Fruit fly (Drosophila melanogaster) whole organism, prepupa: Measurements from ENCODE around the gene CG4829.

Experiments
- Blimp-1 ChIP-seq: fragments of 200-800 bp; sonication (Bioruptor generic); optimal IDR thresholded peaks from 3 replicates; lab custom pipeline; 2017; ENCODE audit warnings: missing biosample characterization, missing genetic modification characterization, mild to moderate bottlenecking, moderate library complexity, missing genetic modification reagents
- CG10631 ChIP-seq: fragments of 200-800 bp; sonication (Bioruptor generic); optimal IDR thresholded peaks from 2 replicates; lab custom pipeline; 2016; ENCODE audit warnings: missing biosample characterization, missing genetic modification characterization
- CG10669 ChIP-seq: fragments of 200-800 bp; sonication (Bioruptor generic); optimal IDR thresholded peaks from 3 replicates; lab custom pipeline; 2018; ENCODE audit warnings: missing biosample characterization, mild to moderate bottlenecking, missing genetic modification characterization, moderate library complexity
- CG11294 ChIP-seq: fragments of 200-800 bp; sonication (Bioruptor generic); IDR thresholded peaks from 2 replicates; pipeline ENCODE4 v1.3.6; 2022; ENCODE audit warnings: missing biosample characterization, missing genetic modification characterization
- CG11762 ChIP-seq: fragments of 200-800 bp; sonication (Bioruptor generic); optimal IDR thresholded peaks from 3 replicates; lab custom pipeline; 2016; ENCODE audit warnings: missing biosample characterization, missing genetic modification characterization; ENCODE audit not compliant: insufficient read depth
- CG11902 ChIP-seq: fragments of 200-800 bp; sonication (Bioruptor generic); optimal IDR thresholded peaks from 3 replicates; lab custom pipeline; 2016; ENCODE audit warnings: missing biosample characterization, missing genetic modification characterization
- CG15336 ChIP-seq: fragments of 200-800 bp; sonication (Bioruptor generic); IDR thresholded peaks from 2 replicates; pipeline ENCODE4 v1.3.6; 2022; ENCODE audit warnings: missing biosample characterization, missing genetic modification characterization
- CG16779 ChIP-seq: fragments of 200-800 bp; sonication (Bioruptor generic); optimal IDR thresholded peaks from 3 replicates; lab custom pipeline; 2017; ENCODE audit warnings: missing biosample characterization, mild to moderate bottlenecking, missing genetic modification characterization
- CG3032 ChIP-seq: fragments of 200-800 bp; optimal IDR thresholded peaks from 2 replicates; lab custom pipeline; 2019; ENCODE audit warnings: missing biosample characterization, mild to moderate bottlenecking, missing genetic modification characterization, moderate library complexity
- CG31627 ChIP-seq: fragments of 200-800 bp; sonication (Bioruptor generic); optimal IDR thresholded peaks from 3 replicates; lab custom pipeline; 2016; ENCODE audit warnings: missing biosample characterization, missing genetic modification characterization
- CG32006 ChIP-seq: fragments of 200-800 bp; sonication (Bioruptor generic); optimal IDR thresholded peaks from 3 replicates; lab custom pipeline; 2017; ENCODE audit warnings: missing biosample characterization, mild to moderate bottlenecking, missing genetic modification characterization
- CG34406 ChIP-seq: fragments of 200-800 bp; sonication (Bioruptor generic); optimal IDR thresholded peaks from 3 replicates; lab custom pipeline; 2016; ENCODE audit warnings: missing biosample characterization, missing genetic modification characterization
- CG3919 ChIP-seq: fragments of 200-800 bp; sonication (Bioruptor generic); optimal IDR thresholded peaks from 3 replicates; lab custom pipeline; 2016; ENCODE audit warnings: missing biosample characterization, missing genetic modification characterization
- CG4318 ChIP-seq: fragments of 200-800 bp; sonication (Bioruptor generic); optimal IDR thresholded peaks from 3 replicates; lab custom pipeline; 2017; ENCODE audit warnings: missing biosample characterization, mild to moderate bottlenecking, missing genetic modification characterization
- CG6163 ChIP-seq: fragments of 200-800 bp; sonication (Bioruptor generic); IDR thresholded peaks from 3 replicates; pipeline ENCODE4 v1.3.6; 2022; ENCODE audit warnings: missing biosample characterization, missing genetic modification characterization
- CG6276 ChIP-seq: fragments of 200-800 bp; sonication (Bioruptor generic); optimal IDR thresholded peaks from 2 replicates; lab custom pipeline; 2017; ENCODE audit warnings: missing biosample characterization, mild to moderate bottlenecking, missing genetic modification characterization
- CG6808 ChIP-seq: fragments of 200-800 bp; sonication (Bioruptor generic); optimal IDR thresholded peaks from 3 replicates; lab custom pipeline; 2017; ENCODE audit warnings: missing biosample characterization, missing genetic modification characterization, mild to moderate bottlenecking, moderate library complexity, missing genetic modification reagents
- CG6854 ChIP-seq: fragments of 200-800 bp; sonication (Bioruptor generic); optimal IDR thresholded peaks from 2 replicates; lab custom pipeline; 2017; ENCODE audit warnings: missing biosample characterization, mild to moderate bottlenecking, missing genetic modification characterization
- CG7368 ChIP-seq: fragments of 200-800 bp; sonication (Bioruptor generic); optimal IDR thresholded peaks from 3 replicates; lab custom pipeline; 2016; ENCODE audit warnings: missing biosample characterization, missing genetic modification characterization
- CG8119 ChIP-seq: fragments of 200-800 bp; sonication (Bioruptor generic); IDR thresholded peaks from 3 replicates; pipeline ENCODE4 v1.3.6; 2022; ENCODE audit warnings: missing biosample characterization, missing genetic modification characterization
- CG8319 ChIP-seq: fragments of 200-800 bp; sonication (Bioruptor generic); optimal IDR thresholded peaks from 3 replicates; lab custom pipeline; 2016; ENCODE audit warnings: missing biosample characterization, missing genetic modification characterization
- CG9139 ChIP-seq: fragments of 200-800 bp; sonication (Bioruptor generic); optimal IDR thresholded peaks from 3 replicates; lab custom pipeline; 2017; ENCODE audit warnings: missing biosample characterization, mild to moderate bottlenecking, missing genetic modification characterization
- Eip78C ChIP-seq: fragments of 200-800 bp; sonication (Bioruptor generic); peaks from one replicate; lab custom pipeline; 2016; ENCODE audit warnings: missing biosample characterization, missing genetic modification characterization
- Eip93F ChIP-seq: fragments of 200-800 bp; sonication (Bioruptor generic); optimal IDR thresholded peaks from 2 replicates; lab custom pipeline; 2016; ENCODE audit warnings: missing biosample characterization, mild to moderate bottlenecking, missing genetic modification characterization
- Ets96B ChIP-seq: fragments of 200-800 bp; optimal IDR thresholded peaks from 2 replicates; lab custom pipeline; 2019; ENCODE audit warnings: missing biosample characterization, mild to moderate bottlenecking, missing genetic modification characterization, moderate library complexity
- Hr38 ChIP-seq: sonication (Bioruptor generic); optimal IDR thresholded peaks from 2 replicates; lab custom pipeline; 2016; ENCODE audit warnings: missing biosample characterization, missing genetic modification characterization
- Lpt ChIP-seq: fragments of 200-800 bp; sonication (Bioruptor generic); optimal IDR thresholded peaks from 3 replicates; lab custom pipeline; 2016; ENCODE audit warnings: missing biosample characterization, missing genetic modification characterization
- OdsH ChIP-seq: fragments of 200-800 bp; sonication (Bioruptor generic); optimal IDR thresholded peaks from 3 replicates; lab custom pipeline; 2016; ENCODE audit warnings: missing biosample characterization, missing genetic modification characterization
- Smox ChIP-seq: fragments of 200-800 bp; sonication (Bioruptor generic); optimal IDR thresholded peaks from 3 replicates; lab custom pipeline; 2016; ENCODE audit warnings: missing biosample characterization, missing genetic modification characterization
- Sox14 ChIP-seq: fragments of 200-800 bp; sonication (Bioruptor generic); optimal IDR thresholded peaks from 3 replicates; lab custom pipeline; 2016; ENCODE audit warnings: missing biosample characterization, missing genetic modification characterization
- Sox15 ChIP-seq: fragments of 200-800 bp; sonication (Bioruptor generic); optimal IDR thresholded peaks from 3 replicates; lab custom pipeline; 2016; ENCODE audit warnings: missing biosample characterization, missing genetic modification characterization
- achi ChIP-seq: fragments of 200-800 bp; sonication (Bioruptor generic); optimal IDR thresholded peaks from 3 replicates; lab custom pipeline; 2016; ENCODE audit warnings: missing biosample characterization, missing genetic modification characterization
- acj6 ChIP-seq: fragments of 200-800 bp; sonication (Bioruptor generic); optimal IDR thresholded peaks from 3 replicates; lab custom pipeline; 2016; ENCODE audit warnings: missing biosample characterization, missing genetic modification characterization
- dsx ChIP-seq: fragments of 200-800 bp; optimal IDR thresholded peaks from 3 replicates; lab custom pipeline; 2019; ENCODE audit warnings: missing biosample characterization, mild to moderate bottlenecking, missing genetic modification characterization, moderate library complexity; ENCODE audit not compliant: poor library complexity, severe bottlenecking
- eg ChIP-seq: fragments of 200-800 bp; sonication (Bioruptor generic); IDR thresholded peaks from 3 replicates; pipeline ENCODE4 v1.3.6; 2022; ENCODE audit warnings: missing biosample characterization, missing genetic modification characterization
- fd59A ChIP-seq: fragments of 200-800 bp; sonication (Bioruptor generic); optimal IDR thresholded peaks from 2 replicates; lab custom pipeline; 2017; ENCODE audit warnings: missing biosample characterization, mild to moderate bottlenecking, missing genetic modification characterization, missing genetic modification reagents
- fd85E ChIP-seq: fragments of 200-800 bp; sonication (Bioruptor generic); optimal IDR thresholded peaks from 3 replicates; lab custom pipeline; 2016; ENCODE audit warnings: missing biosample characterization, missing genetic modification characterization
- fkh ChIP-seq: fragments of 200-800 bp; sonication (Bioruptor generic); optimal IDR thresholded peaks from 3 replicates; lab custom pipeline; 2017; ENCODE audit warnings: missing biosample characterization, mild to moderate bottlenecking, missing genetic modification characterization, moderate library complexity
- lz ChIP-seq: fragments of 200-800 bp; sonication (Bioruptor generic); optimal IDR thresholded peaks from 3 replicates; lab custom pipeline; 2016; ENCODE audit warnings: missing biosample characterization, missing genetic modification characterization
- net ChIP-seq: fragments of 200-800 bp; sonication (Bioruptor generic); optimal IDR thresholded peaks from 3 replicates; lab custom pipeline; 2016; ENCODE audit warnings: missing biosample characterization, missing genetic modification characterization
- pdm3 ChIP-seq: fragments of 200-800 bp; sonication (Bioruptor generic); optimal IDR thresholded peaks from 3 replicates; lab custom pipeline; 2016; ENCODE audit warnings: missing biosample characterization, missing genetic modification characterization
- salr ChIP-seq, 2 experiments: fragments of 200-800 bp; sonication (Bioruptor generic); optimal IDR thresholded peaks; 3 replicates each; lab custom pipeline; 2016 to 2018; ENCODE audit warnings: missing biosample characterization in 2 of 2, missing genetic modification characterization in 2 of 2, mild to moderate bottlenecking in 1 of 2
- spab ChIP-seq: fragments of 200-800 bp; sonication (Bioruptor generic); optimal IDR thresholded peaks from 2 replicates; lab custom pipeline; 2017; ENCODE audit warnings: missing biosample characterization, mild to moderate bottlenecking, missing genetic modification characterization, missing genetic modification reagents
- svp ChIP-seq: fragments of 200-800 bp; sonication (Bioruptor generic); peaks from one replicate; lab custom pipeline; 2016; ENCODE audit warnings: missing biosample characterization, missing genetic modification characterization
- topi ChIP-seq: fragments of 200-800 bp; sonication (Bioruptor generic); optimal IDR thresholded peaks from 3 replicates; lab custom pipeline; 2016; ENCODE audit warnings: missing biosample characterization, missing genetic modification characterization

The CG4829 gene

dm6 chrX:16816500-16816899 lies 5.0 kb downstream of the CG4829 start:
- TF ChIP-seq CG32006 (GFP tag; lab: Kevin White, UChicago) (peak; percentile 30), eg (0 out of 3 replicates have a peak, but pooled peaks have one; percentile 9), lz (GFP tag; lab: Kevin White, UChicago) (no peak), fd59A (GFP tag; lab: Kevin White, UChicago) (no peak), CG8119 (no peak), Lpt (GFP tag; lab: Kevin White, UChicago) (no peak), CG8319 (GFP tag; lab: Kevin White, UChicago) (no peak), Eip78C (GFP tag; lab: Kevin White, UChicago) (peak; percentile 54), CG6854 (GFP tag; lab: Kevin White, UChicago) (no peak), Blimp-1 (no peak), acj6 (no peak), Sox15 (no peak), net (GFP tag; lab: Kevin White, UChicago) (no peak), CG6808 (GFP tag; lab: Kevin White, UChicago) (no peak), CG31627 (GFP tag; lab: Kevin White, UChicago) (no peak), CG11902 (GFP tag; lab: Kevin White, UChicago) (no peak), fd85E (GFP tag; lab: Kevin White, UChicago) (no peak), CG4318 (GFP tag; lab: Kevin White, UChicago) (no peak), spab (GFP tag; lab: Kevin White, UChicago) (no peak), fkh (GFP tag; lab: Kevin White, UChicago) (no peak), Hr38 (GFP tag; lab: Kevin White, UChicago) (no peak), CG3032 (no peak), Eip93F (GFP tag; lab: Kevin White, UChicago) (no peak), CG9139 (GFP tag; lab: Kevin White, UChicago) (no peak), salr (GFP tag; optimal IDR thresholded peaks at IDR 0.05; lab: Kevin White, UChicago) (no peak), CG7368 (GFP tag; lab: Kevin White, UChicago) (no peak), Sox14 (no peak), CG34406 (GFP tag; lab: Kevin White, UChicago) (no peak), svp (GFP tag; lab: Kevin White, UChicago) (peak; percentile 43)

- TF ChIP-seq svp (GFP tag; lab: Kevin White, UChicago) (peak; percentile 92), Sox15 (no peak), Smox (GFP tag; lab: Kevin White, UChicago) (no peak)
- TF ChIP-seq, all 60 proteins: peak for 1
Measured at dm6 chrX:16818186-16818585, 6.7 kb downstream of the CG4829 start.

dm6 chrX:16820665-16821064 lies 9.2 kb downstream of the CG4829 start:
- TF ChIP-seq CG9139 (GFP tag; lab: Kevin White, UChicago) (no peak), Ets96B (tag; lab: Kevin White, UChicago) (no peak), fd59A (GFP tag; lab: Kevin White, UChicago) (no peak), CG3919 (GFP tag; lab: Kevin White, UChicago) (no peak), CG4318 (GFP tag; lab: Kevin White, UChicago) (no peak)

- TF ChIP-seq CG7368 (GFP tag; lab: Kevin White, UChicago) (no peak), achi (GFP tag; lab: Kevin White, UChicago) (peak; percentile 10), CG4318 (GFP tag; lab: Kevin White, UChicago) (peak; percentile 26), CG6808 (GFP tag; lab: Kevin White, UChicago) (no peak), lz (GFP tag; lab: Kevin White, UChicago) (no peak), topi (GFP tag; lab: Kevin White, UChicago) (no peak), Hr38 (GFP tag; lab: Kevin White, UChicago) (no peak), eg (peak; percentile 62), CG10669 (GFP tag; lab: Kevin White, UChicago) (peak; percentile 5), CG3919 (GFP tag; lab: Kevin White, UChicago) (no peak), Eip78C (GFP tag; lab: Kevin White, UChicago) (peak; percentile 78), Blimp-1 (no peak), CG6276 (peak; percentile 51), CG10631 (GFP tag; lab: Kevin White, UChicago) (peak; percentile 5), CG15336 (peak; percentile 70), dsx (GFP tag; lab: Kevin White, UChicago) (no peak), OdsH (peak; percentile 31), pdm3 (GFP tag; lab: Kevin White, UChicago) (peak; percentile 35), CG6163 (GFP tag; lab: Robert Waterston, UW) (0 out of 3 replicates have a peak, but pooled peaks have one; percentile 40), Eip93F (GFP tag; lab: Kevin White, UChicago) (no peak), CG16779 (tag; lab: Kevin White, UChicago) (no peak), CG11294 (GFP tag; lab: Robert Waterston, UW) (peak; percentile 6; the same call in 1 of the 2 replicates), CG11762 (peak; percentile 10)
Measured at dm6 chrX:16821216-16821615, 9.7 kb downstream of the CG4829 start.
